Worm (Caenorhabditis elegans) whole organism, young adult: ENCODE results near the gene T11F8.12.
"Not testable (repeated sequence)": the region's sequence is repeated elsewhere in the genome, so short reads cannot be mapped to it uniquely, and the experiment has no call there.

Experiments used
- B0261.1 ChIP-seq: sonication (generic microtip); optimal IDR thresholded peaks from 2 replicates; lab custom pipeline; 2016; ENCODE audit warnings: mild to moderate bottlenecking, missing genetic modification characterization, moderate library complexity, missing compliant biosample characterization
- F52B5.7 ChIP-seq: sonication (generic microtip); optimal IDR thresholded peaks from 2 replicates; lab custom pipeline; 2016; ENCODE audit warnings: mild to moderate bottlenecking, missing genetic modification characterization, missing compliant biosample characterization
- F57C9.4 ChIP-seq: sonication (generic microtip); optimal IDR thresholded peaks from 2 replicates; lab custom pipeline; 2017; ENCODE audit warnings: mild to moderate bottlenecking, missing genetic modification characterization, missing compliant biosample characterization
- K11D2.4 ChIP-seq: fragments of 200-800 bp; sonication (Bioruptor generic); IDR thresholded peaks from 2 replicates; pipeline ENCODE4 v1.3.6; 2022; ENCODE audit warnings: missing genetic modification reagents, missing genetic modification characterization, missing compliant biosample characterization
- T07F8.4 ChIP-seq: sonication (generic microtip); optimal IDR thresholded peaks from 2 replicates; lab custom pipeline; 2016; ENCODE audit warnings: mild to moderate bottlenecking, missing genetic modification characterization, moderate library complexity, missing compliant biosample characterization
- Y53G8AR.9 ChIP-seq: fragments of 200-800 bp; sonication (Bioruptor generic); conservative IDR thresholded peaks from 2 replicates; pipeline ENCODE4 v1.3.6; 2022; ENCODE audit warnings: missing genetic modification reagents, missing genetic modification characterization, missing compliant biosample characterization
- Y67H2A.10 ChIP-seq: fragments of 200-800 bp; sonication (Bioruptor generic); conservative IDR thresholded peaks from 2 replicates; pipeline ENCODE4 v1.3.6; 2022; ENCODE audit warnings: missing genetic modification reagents, missing genetic modification characterization, missing compliant biosample characterization
- Y95B8A.8 ChIP-seq: fragments of 200-800 bp; sonication (Bioruptor generic); IDR thresholded peaks from 2 replicates; pipeline ENCODE4 v1.3.6; 2022; ENCODE audit warnings: missing genetic modification reagents, missing genetic modification characterization, missing compliant biosample characterization
- ZK185.1 ChIP-seq: sonication (generic microtip); optimal IDR thresholded peaks from 2 replicates; lab custom pipeline; 2016; ENCODE audit warnings: mild to moderate bottlenecking, missing genetic modification characterization, missing compliant biosample characterization; ENCODE audit not compliant: poor library complexity, severe bottlenecking
- atf-7 ChIP-seq: sonication (generic microtip); optimal IDR thresholded peaks from 2 replicates; lab custom pipeline; 2017; ENCODE audit warnings: mild to moderate bottlenecking, missing genetic modification characterization, missing compliant biosample characterization
- attf-5 ChIP-seq: fragments of 200-800 bp; sonication (Bioruptor generic); optimal IDR thresholded peaks from 2 replicates; lab custom pipeline; 2018; ENCODE audit warnings: mild to moderate bottlenecking, missing genetic modification characterization, missing compliant biosample characterization
- cebp-1 ChIP-seq, 2 experiments: fragments of 200-800 bp in 1 of 2; sonication (Bioruptor generic) in 1 of 2; sonication (generic microtip) in 1 of 2; IDR thresholded peaks in 1 of 2; optimal IDR thresholded peaks in 1 of 2; 2 replicates each; pipeline versions ENCODE4 v1.3.6 to Lab custom; 2017 to 2022; ENCODE audit warnings: missing compliant biosample characterization in 2 of 2, missing genetic modification characterization in 2 of 2, mild to moderate bottlenecking in 1 of 2, missing genetic modification reagents in 1 of 2, moderate library complexity in 1 of 2
- cebp-2 ChIP-seq: fragments of 200-800 bp; sonication (Bioruptor generic); IDR thresholded peaks from 2 replicates; pipeline ENCODE4 v1.3.6; 2022; ENCODE audit warnings: missing genetic modification characterization, missing compliant biosample characterization
- ceh-58 ChIP-seq: fragments of 200-800 bp; sonication (Bioruptor generic); IDR thresholded peaks from 2 replicates; pipeline ENCODE4 v1.3.6; 2022; ENCODE audit warnings: missing genetic modification characterization, missing compliant biosample characterization
- die-1 ChIP-seq: sonication (generic microtip); optimal IDR thresholded peaks from 2 replicates; lab custom pipeline; 2016; ENCODE audit warnings: missing genotype, mild to moderate bottlenecking, missing genetic modification characterization, missing compliant biosample characterization
- dox-1 ChIP-seq: fragments of 200-800 bp; sonication (Bioruptor generic); IDR thresholded peaks from 2 replicates; pipeline ENCODE4 v1.3.6; 2022; ENCODE audit warnings: missing genetic modification reagents, missing genetic modification characterization, missing compliant biosample characterization
- dpff-1 ChIP-seq: sonication (generic microtip); optimal IDR thresholded peaks from 2 replicates; lab custom pipeline; 2017; ENCODE audit warnings: mild to moderate bottlenecking, missing genetic modification characterization, missing compliant biosample characterization
- egl-18 ChIP-seq: fragments of 200-800 bp; sonication (Bioruptor generic); IDR thresholded peaks from 2 replicates; pipeline ENCODE4 v1.3.6; 2022; ENCODE audit warnings: missing genetic modification reagents, missing genetic modification characterization, missing compliant biosample characterization
- ets-4 ChIP-seq: fragments of 200-800 bp; sonication (Bioruptor generic); optimal IDR thresholded peaks from 2 replicates; lab custom pipeline; 2018; ENCODE audit warnings: mild to moderate bottlenecking, missing genetic modification characterization, missing compliant biosample characterization
- hmg-20 ChIP-seq: fragments of 200-800 bp; sonication (Bioruptor generic); IDR thresholded peaks from 2 replicates; pipeline ENCODE4 v1.3.6; 2022; ENCODE audit warnings: missing genetic modification reagents, missing genetic modification characterization, missing compliant biosample characterization
- hsf-1 ChIP-seq: fragments of 200-800 bp; sonication (Bioruptor generic); IDR thresholded peaks from 2 replicates; pipeline ENCODE4 v1.3.6; 2022; ENCODE audit warnings: missing genetic modification reagents, missing genetic modification characterization, missing compliant biosample characterization
- lin-26 ChIP-seq: fragments of 200-800 bp; sonication (Bioruptor generic); IDR thresholded peaks from 2 replicates; pipeline ENCODE4 v1.3.6; 2022; ENCODE audit warnings: missing genetic modification reagents, missing genetic modification characterization, missing compliant biosample characterization
- lin-35 ChIP-seq, 3 experiments: fragments of 150-350 bp in 2 of 3; sonication (generic microtip) in 1 of 3; optimal IDR thresholded peaks; 2 replicates each; lab custom pipeline; 2014 to 2018; ENCODE audit warnings: missing biosample characterization in 3 of 3, missing genetic modification characterization in 3 of 3, missing genetic modification reagents in 3 of 3
- lin-54 ChIP-seq: fragments of 200-800 bp; sonication (Bioruptor generic); optimal IDR thresholded peaks from 2 replicates; lab custom pipeline; 2018; ENCODE audit warnings: mild to moderate bottlenecking, missing genetic modification characterization, missing compliant biosample characterization
- madf-10 ChIP-seq: sonication (generic microtip); optimal IDR thresholded peaks from 2 replicates; lab custom pipeline; 2016; ENCODE audit warnings: mild to moderate bottlenecking, missing genetic modification characterization, missing compliant biosample characterization
- madf-6 ChIP-seq: fragments of 200-800 bp; sonication (Bioruptor generic); IDR thresholded peaks from 2 replicates; pipeline ENCODE4 v1.3.6; 2022; ENCODE audit warnings: missing genetic modification reagents, missing genetic modification characterization, missing compliant biosample characterization
- mcd-1 ChIP-seq: fragments of 200-800 bp; sonication (Bioruptor generic); IDR thresholded peaks from 2 replicates; pipeline ENCODE4 v1.3.6; 2022; ENCODE audit warnings: missing genetic modification reagents, missing genetic modification characterization, missing compliant biosample characterization
- mel-28 ChIP-seq: sonication (generic microtip); optimal IDR thresholded peaks from 2 replicates; lab custom pipeline; 2016; ENCODE audit warnings: borderline replicate concordance, mild to moderate bottlenecking, missing genetic modification characterization, missing compliant biosample characterization
- mxl-1 ChIP-seq: sonication (generic microtip); optimal IDR thresholded peaks from 2 replicates; lab custom pipeline; 2016; ENCODE audit warnings: missing genetic modification characterization, missing compliant biosample characterization
- nhr-80 ChIP-seq: sonication (generic microtip); optimal IDR thresholded peaks from 2 replicates; lab custom pipeline; 2016; ENCODE audit warnings: missing genetic modification characterization, missing compliant biosample characterization
- sdz-38 ChIP-seq: sonication (generic microtip); optimal IDR thresholded peaks from 2 replicates; lab custom pipeline; 2016; ENCODE audit warnings: missing genotype, missing genetic modification characterization, missing compliant biosample characterization
- sea-2 ChIP-seq: fragments of 200-800 bp; sonication (Bioruptor generic); IDR thresholded peaks from 2 replicates; pipeline ENCODE4 v1.3.6; 2022; ENCODE audit warnings: missing genetic modification characterization, missing compliant biosample characterization
- snpc-1.3 ChIP-seq: sonication (generic microtip); optimal IDR thresholded peaks from 2 replicates; lab custom pipeline; 2017; ENCODE audit warnings: missing genetic modification characterization, mild to moderate bottlenecking, missing compliant biosample characterization, antibody characterized with exemption, moderate library complexity, missing genotype, missing genetic modification reagents; ENCODE audit not compliant: insufficient read depth
- somi-1 ChIP-seq: fragments of 200-800 bp; sonication (Bioruptor generic); optimal IDR thresholded peaks from 2 replicates; lab custom pipeline; 2018; ENCODE audit warnings: mild to moderate bottlenecking, missing genetic modification characterization, missing compliant biosample characterization
- unc-130 ChIP-seq: sonication (generic microtip); optimal IDR thresholded peaks from 2 replicates; lab custom pipeline; 2016; ENCODE audit warnings: missing genetic modification reagents, missing genetic modification characterization, missing compliant biosample characterization
- zim-3 ChIP-seq: sonication (generic microtip); optimal IDR thresholded peaks from 2 replicates; lab custom pipeline; 2017; ENCODE audit warnings: mild to moderate bottlenecking, missing genetic modification characterization, moderate library complexity, missing compliant biosample characterization
- ztf-18 ChIP-seq: sonication (generic microtip); optimal IDR thresholded peaks from 2 replicates; lab custom pipeline; 2016; ENCODE audit warnings: missing genotype, mild to moderate bottlenecking, missing genetic modification characterization, missing compliant biosample characterization
- ztf-25 ChIP-seq: fragments of 200-800 bp; sonication (Bioruptor generic); IDR thresholded peaks from 2 replicates; pipeline ENCODE4 v1.3.6; 2022; ENCODE audit warnings: missing genetic modification reagents, missing genetic modification characterization, missing compliant biosample characterization
- ztf-3 ChIP-seq: fragments of 200-800 bp; sonication (Bioruptor generic); optimal IDR thresholded peaks from 2 replicates; lab custom pipeline; 2018; ENCODE audit warnings: mild to moderate bottlenecking, missing genetic modification characterization, missing compliant biosample characterization
- ztf-6 ChIP-seq: fragments of 200-800 bp; sonication (Bioruptor generic); IDR thresholded peaks from 2 replicates; pipeline ENCODE4 v1.3.6; 2022; ENCODE audit warnings: missing genetic modification reagents, missing genetic modification characterization, missing compliant biosample characterization

The T11F8.12 gene

DNA sequence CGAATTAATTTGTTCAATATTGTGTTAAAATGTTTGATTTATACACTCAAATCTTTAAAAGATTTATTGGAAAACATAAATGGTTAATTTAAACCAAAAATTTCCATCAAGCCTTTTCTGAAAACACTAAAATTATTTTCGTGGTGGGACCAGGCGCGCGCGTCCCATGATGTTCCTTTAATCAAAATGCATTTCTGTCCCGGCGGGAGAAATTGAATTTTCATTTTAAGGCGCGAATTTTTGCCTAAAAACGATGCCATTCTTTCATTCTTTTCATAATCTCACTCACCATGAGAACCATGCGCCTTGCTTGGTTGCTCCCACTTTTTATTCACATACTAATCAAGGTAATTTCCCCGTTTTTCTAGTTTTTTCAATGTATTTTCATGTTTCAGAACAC is 12.4 kb downstream of the T11F8.12 start, which contains the start of gene rme-2 (continued):
- TF ChIP-seq cebp-2 (no peak), T07F8.4 (tag; lab: Kevin White, UChicago) (no peak), ceh-58 (no peak)

DNA sequence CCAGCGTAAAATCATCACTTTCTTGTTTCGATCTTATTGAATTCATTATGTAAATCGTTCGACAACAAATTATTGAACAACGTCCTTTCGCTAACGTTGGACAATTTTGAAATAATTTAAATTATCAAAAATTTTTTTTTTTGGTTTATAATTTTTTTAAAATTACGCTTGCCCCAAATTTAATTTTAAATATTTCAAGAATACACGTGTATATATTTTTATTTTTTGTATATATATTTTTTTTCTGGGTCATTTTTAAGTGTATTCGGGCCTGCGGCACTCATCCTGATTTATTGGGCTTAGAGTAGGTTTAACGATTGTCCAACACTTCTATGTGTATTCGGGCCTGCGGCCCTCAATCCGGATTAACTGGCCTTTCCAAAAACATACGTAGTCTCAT is 17.7 kb downstream of the T11F8.12 start, which contains the start of gene Y52D5A.2:
Gene Y52D5A.2, minus strand, starts transcription at position 101 of the 400 bp plus-strand sequence.
- not testable (repeated sequence) for TF ChIP-seq ztf-6 (GFP tag; lab: Robert Waterston, UW); zim-3 (tag; lab: Kevin White, UChicago); snpc-1.3 (tag; lab: Kevin White, UChicago)

DNA sequence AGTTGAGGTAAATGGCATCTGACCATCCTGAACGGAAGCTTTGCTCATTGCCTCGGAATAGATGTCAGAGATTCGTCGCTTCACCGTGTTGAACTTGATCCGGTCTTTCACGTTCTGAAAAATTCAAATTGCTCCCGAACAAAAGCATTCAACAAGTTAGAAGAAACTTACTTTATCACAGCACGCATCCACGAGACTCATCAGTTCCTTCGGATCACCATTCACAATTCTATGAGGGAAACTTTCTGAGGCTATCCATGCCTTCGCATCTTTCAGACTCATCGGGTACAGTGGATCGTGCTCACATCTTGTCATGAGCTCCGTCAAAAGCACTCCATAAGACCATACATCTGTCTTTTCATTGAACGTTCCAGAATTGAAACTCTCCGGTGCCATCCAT is 19.3 kb downstream of the T11F8.12 start:
- TF ChIP-seq sdz-38, result no peak
- TF ChIP-seq snpc-1.3 (tag; lab: Kevin White, UChicago), result no peak
- TF ChIP-seq Y95B8A.8 (GFP tag; lab: Robert Waterston, UW), result no peak
- TF ChIP-seq F57C9.4, result no peak
- no peak for TF ChIP-seq hsf-1 (GFP tag; lab: Robert Waterston, UW)
- no peak for TF ChIP-seq hmg-20 (GFP tag; lab: Robert Waterston, UW)
- TF ChIP-seq Y67H2A.10, result no peak
- TF ChIP-seq, all 124 proteins: peak for 0

DNA sequence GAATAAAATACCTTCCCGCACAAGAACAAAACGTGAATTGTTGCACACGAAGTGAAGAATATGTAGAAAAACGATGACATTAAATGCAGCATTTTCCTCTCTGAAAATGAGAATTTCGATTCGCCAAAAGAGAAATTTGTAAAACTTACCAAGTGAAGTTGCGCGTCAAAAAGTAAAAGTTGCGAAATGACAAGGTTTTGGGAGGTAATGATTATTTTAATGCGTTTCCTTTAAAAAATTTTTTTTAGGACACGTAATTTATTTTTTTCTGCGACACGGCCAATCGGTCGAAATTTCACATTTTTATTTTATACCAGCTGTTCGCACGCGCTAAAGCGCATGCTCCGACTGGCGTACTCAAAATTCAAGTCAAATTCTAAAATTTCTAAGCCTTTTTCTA is 26.1 kb downstream of the T11F8.12 start, which contains the start of gene Y4C6A.3:
Gene Y4C6A.3, minus strand, starts transcription at position 101 of the 400 bp plus-strand sequence.
- not testable (repeated sequence) for TF ChIP-seq lin-26 (GFP tag; lab: Robert Waterston, UW); madf-10 (tag; lab: Kevin White, UChicago); ztf-3 (GFP tag; lab: Kevin White, UChicago)

DNA sequence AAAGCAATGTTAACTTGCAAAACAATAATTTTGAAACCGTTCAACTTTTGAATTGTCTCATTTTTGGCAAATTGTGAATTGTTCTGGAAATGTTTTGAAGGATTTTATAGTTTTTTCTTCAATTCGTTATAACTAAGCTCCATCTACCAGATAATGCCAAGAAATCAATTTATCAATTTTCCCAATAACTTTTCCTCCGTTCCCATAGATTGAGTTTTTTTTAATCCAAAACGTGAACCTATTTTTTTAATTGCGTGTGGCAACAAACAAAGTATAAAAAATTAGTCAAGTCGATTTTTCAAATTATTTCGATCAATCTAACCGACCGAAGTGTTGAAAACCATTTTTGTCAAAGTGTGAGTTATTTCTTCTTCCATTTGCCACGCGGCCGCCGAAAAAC is 29.5 kb downstream of the T11F8.12 start, which contains the start of gene Y4C6A.4:
Gene Y4C6A.4, plus strand, starts transcription at position 301 of the 400 bp plus-strand sequence.
- TF ChIP-seq mxl-1 (no peak), Y67H2A.10 (no peak), mcd-1 (GFP tag; lab: Robert Waterston, UW) (no peak), madf-6 (no peak), Y53G8AR.9 (GFP tag; lab: Robert Waterston, UW) (no peak), atf-7 (tag; lab: Kevin White, UChicago) (no peak), K11D2.4 (no peak), ZK185.1 (no peak), ztf-18 (tag; lab: Kevin White, UChicago) (no peak), egl-18 (no peak), F52B5.7 (tag; lab: Kevin White, UChicago) (no peak), ztf-25 (GFP tag; lab: Robert Waterston, UW) (no peak), B0261.1 (tag; lab: Kevin White, UChicago) (no peak), nhr-80 (tag; lab: Kevin White, UChicago) (no peak), mel-28 (tag; lab: Kevin White, UChicago) (no peak)

DNA sequence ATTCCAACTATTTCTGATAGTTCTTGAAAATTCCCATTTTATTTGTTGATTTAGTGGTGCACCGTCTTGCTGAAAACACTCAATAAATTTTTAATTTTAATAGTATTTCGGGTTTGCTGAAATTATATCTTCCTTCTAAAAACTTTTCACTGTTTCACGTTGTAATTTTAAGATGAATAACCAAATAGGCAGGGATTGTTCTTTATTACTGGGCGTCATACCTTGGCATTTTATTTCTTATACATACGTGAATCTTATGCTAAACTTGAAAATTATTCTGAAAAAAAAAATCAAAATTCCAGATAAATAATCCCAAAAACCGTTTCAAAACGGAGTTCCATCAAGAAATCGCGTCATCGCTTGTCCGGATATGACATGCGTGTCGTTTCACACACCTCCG is 43.4 kb downstream of the T11F8.12 start, which contains the start of gene mgl-3:
Gene mgl-3, plus strand, starts transcription at position 301 of the 400 bp plus-strand sequence.
- no peak for TF ChIP-seq somi-1
- TF ChIP-seq cebp-1 (GFP tag; IDR thresholded peaks at IDR 0.05; lab: Robert Waterston, UW), result no peak
- no peak for TF ChIP-seq cebp-1 (tag; optimal IDR thresholded peaks at IDR 0.05; lab: Kevin White, UChicago)
- TF ChIP-seq die-1 (tag; lab: Kevin White, UChicago), result no peak
- TF ChIP-seq lin-35 (GFP tag; optimal IDR thresholded peaks at IDR 0.05; lab: Kevin White, UChicago), result no peak
- TF ChIP-seq madf-10 (tag; lab: Kevin White, UChicago), result no peak
- TF ChIP-seq dox-1 (GFP tag; lab: Robert Waterston, UW), result no peak
- no peak for TF ChIP-seq ets-4 (GFP tag; lab: Kevin White, UChicago)
- no peak for TF ChIP-seq madf-6
- no peak for TF ChIP-seq lin-54 (GFP tag; lab: Kevin White, UChicago)
- TF ChIP-seq Y95B8A.8 (GFP tag; lab: Robert Waterston, UW), result no peak
- no peak for TF ChIP-seq attf-5 (GFP tag; lab: Kevin White, UChicago)
- TF ChIP-seq unc-130 (GFP tag; lab: Kevin White, UChicago), result no peak
- TF ChIP-seq sea-2 (GFP tag; lab: Robert Waterston, UW), result no peak
- no peak for TF ChIP-seq dpff-1 (tag; lab: Kevin White, UChicago)
